Fruit fly (Drosophila melanogaster): ENCODE data around the gene CG12355.

Gene CG12355

DNA sequence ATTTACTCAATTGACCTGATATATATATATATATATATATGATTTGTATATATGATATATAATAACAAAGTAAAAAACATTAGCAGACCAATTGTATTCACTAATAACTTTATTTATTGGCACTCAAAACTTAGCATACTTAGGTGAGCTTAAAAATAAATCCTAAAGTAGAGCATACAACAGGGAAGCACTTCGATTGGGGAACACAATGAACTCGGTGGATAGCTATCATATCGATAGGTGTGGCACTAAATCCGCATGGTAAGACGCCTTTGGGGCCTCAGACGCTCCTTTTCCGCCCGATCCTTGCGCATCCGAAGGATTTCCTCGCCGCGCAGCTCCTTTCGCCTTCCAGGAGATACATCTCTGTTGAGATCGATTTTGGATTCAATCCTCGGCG is 21.1 kb upstream of the CG12355 start (continued):
- no peak for TF ChIP-seq CG17829 (tag; optimal IDR thresholded peaks at IDR 0.05)
- no peak for TF ChIP-seq Atf6 (GFP tag; IDR thresholded peaks at IDR 0.05)
- TF ChIP-seq CrebB (tag; optimal IDR thresholded peaks at IDR 0.05) = no peak
- TF ChIP-seq Dip2 (GFP tag; IDR thresholded peaks at IDR 0.05) = no peak
- peak; percentile 36; the same call in 1 of the 2 replicates for TF ChIP-seq CG13287 (GFP tag; IDR thresholded peaks at IDR 0.05; ENCODE audit: partially characterized antibody)
- no peak for TF ChIP-seq vnd (GFP tag; IDR thresholded peaks at IDR 0.05; ENCODE audit: partially characterized antibody)
- TF ChIP-seq gt (GFP tag; IDR thresholded peaks at IDR 0.05) = no peak
- peak; percentile 13 for TF ChIP-seq pzg (GFP tag; optimal IDR thresholded peaks at IDR 0.05)
- no peak for TF ChIP-seq CG11504 (tag; optimal IDR thresholded peaks at IDR 0.05)
- TF ChIP-seq MBD-R2 (GFP tag; IDR thresholded peaks at IDR 0.05) = peak; percentile 34; the same call in 1 of the 2 replicates
- TF ChIP-seq salm (tag; optimal IDR thresholded peaks at IDR 0.05) = no peak
- TF ChIP-seq BEAF-32 (GFP tag; optimal IDR thresholded peaks at IDR 0.05) = peak; percentile 66
- peak; percentile 43; the same call in 2 of the 3 replicates for TF ChIP-seq CG34224 (GFP tag; IDR thresholded peaks at IDR 0.05; ENCODE audit: partially characterized antibody)
- peak; percentile 55 for TF ChIP-seq CG2116 (GFP tag; optimal IDR thresholded peaks at IDR 0.05)
- no peak for TF ChIP-seq B-H1 (GFP tag; IDR thresholded peaks at IDR 0.05)
- peak; percentile 54 for TF ChIP-seq Med (GFP tag)
- TF ChIP-seq lola (GFP tag; optimal IDR thresholded peaks at IDR 0.05) = peak in 1 of 3 experiments; percentile 57
- TF ChIP-seq CG2199 (GFP tag; IDR thresholded peaks at IDR 0.05) = peak; percentile 14; the same call in 1 of the 3 replicates
- no peak for TF ChIP-seq kah (GFP tag; optimal IDR thresholded peaks at IDR 0.05)
- TF ChIP-seq CG4328 (GFP tag; optimal IDR thresholded peaks at IDR 0.05) = no peak
- TF ChIP-seq Dp (GFP tag; optimal IDR thresholded peaks at IDR 0.05) = peak; percentile 12
- TF ChIP-seq ERR (GFP tag; optimal IDR thresholded peaks at IDR 0.05) = no peak
- peak; percentile 34 for TF ChIP-seq Bgb (GFP tag; IDR thresholded peaks at IDR 0.05; ENCODE audit: partially characterized antibody)
- TF ChIP-seq Hey (tag; optimal IDR thresholded peaks at IDR 0.05) = no peak
- TF ChIP-seq CG8290 (GFP tag; optimal IDR thresholded peaks at IDR 0.05) = no peak
- TF ChIP-seq CG8290 (tag; optimal IDR thresholded peaks at IDR 0.05) = peak in 1 of 2 experiments; percentile 10
- no peak for TF ChIP-seq sim (GFP tag; IDR thresholded peaks at IDR 0.05)
- no peak for TF ChIP-seq vvl (GFP tag; IDR thresholded peaks at IDR 0.05)

DNA sequence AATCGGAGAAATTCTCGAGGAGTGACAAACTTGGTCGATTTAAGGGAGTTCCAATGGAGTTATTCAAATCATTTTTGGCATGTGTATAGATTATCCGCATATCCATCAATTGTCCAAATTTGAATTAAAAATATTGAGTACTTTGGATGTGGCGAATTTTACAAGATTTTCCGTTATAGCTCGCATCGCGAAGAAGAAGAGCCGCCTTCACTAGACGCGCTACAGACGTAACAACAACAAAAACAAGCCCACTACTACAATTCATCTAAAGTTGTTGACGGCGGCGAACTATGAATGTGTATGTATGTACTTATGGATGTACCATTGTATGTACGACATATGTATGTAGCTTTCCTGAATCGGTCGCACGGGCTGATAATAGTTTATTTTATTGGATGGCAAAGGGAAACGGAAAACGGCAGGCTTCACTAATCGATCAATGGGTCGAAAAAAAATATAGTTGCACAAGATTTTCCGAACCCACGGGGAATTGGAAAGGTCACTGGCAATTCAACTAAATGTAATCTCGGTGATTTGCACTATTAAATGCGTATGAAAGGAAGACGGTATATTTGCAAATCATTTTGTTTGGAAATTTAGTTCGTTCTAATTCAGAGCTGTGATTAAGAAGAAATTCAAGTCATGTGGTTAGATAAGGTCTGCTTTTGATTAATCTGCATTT is 19.6 kb upstream of the CG12355 start:
- TF ChIP-seq CG4820 (GFP tag; optimal IDR thresholded peaks at IDR 0.05) (no peak), CG2129 (GFP tag; IDR thresholded peaks at IDR 0.05; ENCODE audit: partially characterized antibody) (no peak), CG14050 (GFP tag; IDR thresholded peaks at IDR 0.05) (no peak), Adf1 (GFP tag; IDR thresholded peaks at IDR 0.05) (no peak), vfl (GFP tag; optimal IDR thresholded peaks at IDR 0.05) (no peak), CTCF (GFP tag; optimal IDR thresholded peaks at IDR 0.05) (no peak), Six4 (GFP tag; optimal IDR thresholded peaks at IDR 0.05) (no peak), CG8359 (GFP tag; optimal IDR thresholded peaks at IDR 0.05; ENCODE audit: borderline replicate concordance) (no peak), Pdp1 (GFP tag; optimal IDR thresholded peaks at IDR 0.05) (peak in 1 of 2 experiments; percentile 43), CG12299 (tag; optimal IDR thresholded peaks at IDR 0.05) (no peak), Ada2b (GFP tag; IDR thresholded peaks at IDR 0.05) (no peak), tup (GFP tag; optimal IDR thresholded peaks at IDR 0.05) (no peak), hb (GFP tag; IDR thresholded peaks at IDR 0.05; ENCODE audit: partially characterized antibody) (no peak), CG34376 (GFP tag; optimal IDR thresholded peaks at IDR 0.05) (peak; percentile 19), CG10543 (GFP tag; optimal IDR thresholded peaks at IDR 0.05) (peak; percentile 73), CG11456 (GFP tag; IDR thresholded peaks at IDR 0.05) (no peak), CG7372 (GFP tag; IDR thresholded peaks at IDR 0.05) (no peak), so (GFP tag; IDR thresholded peaks at IDR 0.05) (no peak), CG32767 (GFP tag; IDR thresholded peaks at IDR 0.05) (no peak), danr (GFP tag; IDR thresholded peaks at IDR 0.05) (no peak), sna (GFP tag; IDR thresholded peaks at IDR 0.05; ENCODE audit: partially characterized antibody) (no peak), eve (GFP tag; optimal IDR thresholded peaks at IDR 0.05) (peak in 1 of 2 experiments; percentile 81), esg (GFP tag; conservative IDR thresholded peaks at IDR 0.05) (no peak)
